Fruit fly (Drosophila melanogaster) whole organism, adult: ENCODE data around the gene Grip75.

ENCODE experiments used
- CG11617 ChIP-seq: fragments of 200-800 bp; sonication (Bioruptor generic); optimal IDR thresholded peaks from 2 replicates; lab custom pipeline; 2017; ENCODE audit warnings: mild to moderate bottlenecking, missing biosample characterization, missing genetic modification reagents, missing genetic modification characterization
- CG12768 ChIP-seq: fragments of 200-800 bp; sonication (Bioruptor generic); optimal IDR thresholded peaks from 2 replicates; lab custom pipeline; 2017; ENCODE audit warnings: missing biosample characterization, missing genetic modification characterization, mild to moderate bottlenecking, moderate library complexity, missing genetic modification reagents
- CG14711 ChIP-seq: fragments of 200-800 bp; sonication (Bioruptor generic); optimal IDR thresholded peaks from 2 replicates; lab custom pipeline; 2018; ENCODE audit warnings: missing biosample characterization, mild to moderate bottlenecking, missing genetic modification characterization, moderate library complexity
- CG1620 ChIP-seq: fragments of 200-800 bp; sonication (Bioruptor generic); optimal IDR thresholded peaks from 2 replicates; lab custom pipeline; 2016; ENCODE audit warnings: missing biosample characterization, missing genetic modification characterization
- CG7045 ChIP-seq: fragments of 200-800 bp; sonication (Bioruptor generic); optimal IDR thresholded peaks from 2 replicates; lab custom pipeline; 2017; ENCODE audit warnings: missing biosample characterization, mild to moderate bottlenecking, missing genetic modification characterization
- Crg-1 ChIP-seq: fragments of 200-800 bp; sonication (Bioruptor generic); optimal IDR thresholded peaks from 2 replicates; lab custom pipeline; 2016; ENCODE audit warnings: missing biosample characterization, missing genetic modification characterization
- Hr96 ChIP-seq: fragments of 200-800 bp; sonication (Bioruptor generic); optimal IDR thresholded peaks from 2 replicates; lab custom pipeline; 2016; ENCODE audit warnings: missing biosample characterization, missing genetic modification characterization
- Mnt ChIP-seq: fragments of 200-800 bp; sonication (Bioruptor generic); optimal IDR thresholded peaks from 2 replicates; lab custom pipeline; 2016; ENCODE audit warnings: missing biosample characterization, mild to moderate bottlenecking, missing genetic modification characterization
- cic ChIP-seq: fragments of 200-800 bp; sonication (Bioruptor generic); optimal IDR thresholded peaks from 2 replicates; lab custom pipeline; 2017; ENCODE audit warnings: missing biosample characterization, mild to moderate bottlenecking, missing genetic modification characterization, moderate library complexity
- cnc ChIP-seq, 2 experiments: fragments of >200 bp; optimal IDR thresholded peaks; 2 replicates each; lab custom pipeline; 2017
- pad ChIP-seq: fragments of 200-800 bp; sonication (Bioruptor generic); optimal IDR thresholded peaks from 3 replicates; lab custom pipeline; 2017; ENCODE audit warnings: missing biosample characterization, missing genetic modification characterization, mild to moderate bottlenecking, moderate library complexity, missing genetic modification reagents

DNA sequence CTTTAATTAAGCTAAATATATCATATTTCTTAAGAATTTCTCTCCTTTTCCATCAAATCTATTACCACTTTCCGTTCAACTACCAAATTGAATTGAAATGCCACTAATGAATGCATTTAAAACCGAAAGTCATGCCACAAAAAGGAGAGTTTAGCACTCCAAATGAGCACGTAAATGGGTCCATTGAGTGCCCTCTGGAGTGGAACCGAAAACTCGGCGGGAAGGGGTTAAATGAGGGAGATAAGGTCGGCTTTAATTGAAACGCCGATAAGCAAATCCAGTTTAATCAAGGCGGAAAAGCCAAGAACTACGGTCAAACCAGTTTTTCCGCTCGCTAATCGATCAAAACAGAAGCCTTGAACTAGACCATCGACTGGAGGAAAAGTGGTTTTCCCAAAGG is 22.2 kb downstream of the Grip75 start:
- TF ChIP-seq Mnt, result no peak
- TF ChIP-seq CG1620 (GFP tag; lab: Kevin White, UChicago), result no peak
- no peak for TF ChIP-seq CG14711 (tag; lab: Kevin White, UChicago)
- no peak for TF ChIP-seq cic
- no peak for TF ChIP-seq CG7045 (GFP tag; lab: Kevin White, UChicago)
- TF ChIP-seq CG11617 (GFP tag; lab: Kevin White, UChicago), result no peak
- no peak for TF ChIP-seq pad (GFP tag; lab: Kevin White, UChicago)
- TF ChIP-seq Hr96, result no peak
- no peak for TF ChIP-seq cnc (optimal IDR thresholded peaks at IDR 0.05; lab: Kevin White, UChicago)
- no peak for TF ChIP-seq CG12768 (GFP tag; lab: Kevin White, UChicago)
- TF ChIP-seq Crg-1 (GFP tag; lab: Kevin White, UChicago), result no peak
